Comparison of ENCODE assay signal across 7 worm cellular contexts in genomic region chrIV:5665353-5665918, ce11.
TF ChIP-seq lines count a peak whose summit lies in the region.

No protein-coding gene starts in this region.

TF ChIP-seq in whole organism, L1 larva, 84 proteins besides CTCF, POLR2A, EP300 and RAD21 (continued from another document):
- TF ChIP-seq ztf-11 (tag; optimal IDR thresholded peaks at IDR 0.05; lab: Kevin White, UChicago) (no peak), efl-1 (optimal IDR thresholded peaks at IDR 0.05; lab: Kevin White, UChicago) (peak; percentile 14 to 46), efl-1 (GFP tag; optimal IDR thresholded peaks at IDR 0.05 in 1 of 2; lab: Kevin White, UChicago) (peak in 1 of 2 experiments; percentile 5), ama-1 (optimal IDR thresholded peaks at IDR 0.05; lab: Kevin White, UChicago) (peak; percentile 5), mep-1 (tag; optimal IDR thresholded peaks at IDR 0.05; lab: Kevin White, UChicago) (peak; percentile 61), lin-35 (GFP tag; optimal IDR thresholded peaks at IDR 0.05; lab: Kevin White, UChicago) (peak; percentile 40 to 69), nhr-85 (tag; lab: Kevin White, UChicago) (peak; percentile 81), mdl-1 (tag; optimal IDR thresholded peaks at IDR 0.05; lab: Kevin White, UChicago) (peak in 1 of 2 experiments; percentile 54), hlh-17 (GFP tag; optimal IDR thresholded peaks at IDR 0.05; lab: Kevin White, UChicago; ENCODE audit: borderline replicate concordance) (no peak), nhr-71 (tag; optimal IDR thresholded peaks at IDR 0.05; lab: Kevin White, UChicago) (peak; percentile 63), nhr-20 (tag; optimal IDR thresholded peaks at IDR 0.05; lab: Kevin White, UChicago) (peak; percentile 49), lin-14 (GFP tag; optimal IDR thresholded peaks at IDR 0.05; lab: Kevin White, UChicago) (peak; percentile 85), C16A3.4 (tag; optimal IDR thresholded peaks at IDR 0.05; lab: Kevin White, UChicago) (peak; percentile 11), aly-2 (tag; optimal IDR thresholded peaks at IDR 0.05; lab: Kevin White, UChicago) (peak; percentile 12), nhr-237 (tag; optimal IDR thresholded peaks at IDR 0.05; lab: Kevin White, UChicago) (peak; percentile 8), ceh-82 (tag; optimal IDR thresholded peaks at IDR 0.05; lab: Kevin White, UChicago) (peak in 1 of 3 experiments; percentile 12), swsn-7 (tag; optimal IDR thresholded peaks at IDR 0.05; lab: Kevin White, UChicago) (peak; percentile 36), snpc-4 (tag; optimal IDR thresholded peaks at IDR 0.05; lab: Kevin White, UChicago) (peak; percentile 35)

TF ChIP-seq in whole organism, L2 larva, 48 proteins besides CTCF, POLR2A, EP300 and RAD21 (continued from another document and continues in another):
- no peak for TF ChIP-seq ceh-82 (tag; optimal IDR thresholded peaks at IDR 0.05; lab: Kevin White, UChicago)
- no peak for TF ChIP-seq nhr-6 (tag; optimal IDR thresholded peaks at IDR 0.05; lab: Kevin White, UChicago)
- TF ChIP-seq unc-55 (GFP tag; optimal IDR thresholded peaks at IDR 0.05; lab: Kevin White, UChicago) = peak; percentile 78
- no peak for TF ChIP-seq ceh-16 (tag; optimal IDR thresholded peaks at IDR 0.05; lab: Kevin White, UChicago)
- TF ChIP-seq nhr-10 (tag; optimal IDR thresholded peaks at IDR 0.05; lab: Kevin White, UChicago) = no peak
- peak; percentile 9 for TF ChIP-seq ztf-4 (tag; optimal IDR thresholded peaks at IDR 0.05; lab: Kevin White, UChicago)
- no peak for TF ChIP-seq mbf-1 (tag; optimal IDR thresholded peaks at IDR 0.05; lab: Kevin White, UChicago)
- no peak for TF ChIP-seq nhr-21 (tag; optimal IDR thresholded peaks at IDR 0.05; lab: Kevin White, UChicago)
- peak; percentile 4 for TF ChIP-seq lin-13 (GFP tag; optimal IDR thresholded peaks at IDR 0.05; lab: Kevin White, UChicago)
- TF ChIP-seq aly-2 (tag; optimal IDR thresholded peaks at IDR 0.05; lab: Kevin White, UChicago) = no peak
- no peak for TF ChIP-seq nhr-23 (tag; optimal IDR thresholded peaks at IDR 0.05; lab: Kevin White, UChicago)
- TF ChIP-seq peb-1 (tag; optimal IDR thresholded peaks at IDR 0.05; lab: Kevin White, UChicago) = no peak
- no peak for TF ChIP-seq nhr-12 (tag; optimal IDR thresholded peaks at IDR 0.05; lab: Kevin White, UChicago)
- TF ChIP-seq mdl-1 (tag; optimal IDR thresholded peaks at IDR 0.05; lab: Kevin White, UChicago) = no peak
- no peak for TF ChIP-seq alr-1 (tag; optimal IDR thresholded peaks at IDR 0.05; lab: Kevin White, UChicago)
- no peak for TF ChIP-seq sma-3 (GFP tag; optimal IDR thresholded peaks at IDR 0.05; lab: Kevin White, UChicago)
- TF ChIP-seq zag-1 (tag; optimal IDR thresholded peaks at IDR 0.05; lab: Kevin White, UChicago) = peak; percentile 4
- TF ChIP-seq blmp-1 (tag; optimal IDR thresholded peaks at IDR 0.05; lab: Kevin White, UChicago; ENCODE audit: insufficient read depth) = peak; percentile 15
- no peak for TF ChIP-seq gmeb-1 (tag; optimal IDR thresholded peaks at IDR 0.05; lab: Kevin White, UChicago)
- TF ChIP-seq unc-39 (tag; optimal IDR thresholded peaks at IDR 0.05; lab: Kevin White, UChicago) = no peak

TF ChIP-seq in whole organism, L3 larva, 47 proteins besides CTCF, POLR2A, EP300 and RAD21 (continued from another document):
- TF ChIP-seq elt-2 (tag; optimal IDR thresholded peaks at IDR 0.05; lab: Kevin White, UChicago) (peak; percentile 35), aly-2 (tag; optimal IDR thresholded peaks at IDR 0.05; lab: Kevin White, UChicago) (no peak), ZK546.5 (tag; optimal IDR thresholded peaks at IDR 0.05; lab: Kevin White, UChicago) (no peak), ama-1 (optimal IDR thresholded peaks at IDR 0.05; lab: Kevin White, UChicago) (peak; percentile 83), fkh-10 (GFP tag; optimal IDR thresholded peaks at IDR 0.05; lab: Kevin White, UChicago) (no peak), ztf-4 (tag; optimal IDR thresholded peaks at IDR 0.05; lab: Kevin White, UChicago) (peak; percentile 27), egl-27 (tag; optimal IDR thresholded peaks at IDR 0.05; lab: Kevin White, UChicago) (no peak), fos-1 (tag; optimal IDR thresholded peaks at IDR 0.05; lab: Kevin White, UChicago) (no peak), snpc-4 (tag; optimal IDR thresholded peaks at IDR 0.05; lab: Kevin White, UChicago) (peak; percentile 7), ceh-28 (tag; optimal IDR thresholded peaks at IDR 0.05; lab: Kevin White, UChicago) (no peak), lin-39 (tag; optimal IDR thresholded peaks at IDR 0.05; lab: Kevin White, UChicago) (peak; percentile 70), unc-39 (tag; optimal IDR thresholded peaks at IDR 0.05; lab: Kevin White, UChicago) (no peak), nhr-67 (tag; optimal IDR thresholded peaks at IDR 0.05; lab: Kevin White, UChicago) (no peak), nhr-25 (tag; optimal IDR thresholded peaks at IDR 0.05; lab: Kevin White, UChicago) (peak; percentile 92), ceh-82 (tag; optimal IDR thresholded peaks at IDR 0.05; lab: Kevin White, UChicago) (no peak), nhr-76 (tag; optimal IDR thresholded peaks at IDR 0.05; lab: Kevin White, UChicago) (no peak), tbx-2 (tag; optimal IDR thresholded peaks at IDR 0.05; lab: Kevin White, UChicago) (no peak), pha-4 (tag; optimal IDR thresholded peaks at IDR 0.05; lab: Kevin White, UChicago) (peak; percentile 11), nhr-28 (tag; optimal IDR thresholded peaks at IDR 0.05; lab: Kevin White, UChicago) (no peak), R02D3.7 (tag; optimal IDR thresholded peaks at IDR 0.05; lab: Kevin White, UChicago) (no peak)

TF ChIP-seq in whole organism, L4 larva, 104 proteins besides CTCF, POLR2A, EP300 and RAD21 (continued from another document and continues in another):
- TF ChIP-seq unc-62 (GFP tag; optimal IDR thresholded peaks at IDR 0.05 in 1 of 2; lab: Kevin White, UChicago) (peak in 1 of 2 experiments; percentile 24), unc-62 (tag; optimal IDR thresholded peaks at IDR 0.05; lab: Kevin White, UChicago) (no peak), daf-19 (GFP tag; conservative IDR thresholded peaks at IDR 0.05; lab: Robert Waterston, UW) (no peak), nhr-11 (tag; optimal IDR thresholded peaks at IDR 0.05; lab: Kevin White, UChicago) (peak; percentile 69), lim-7 (GFP tag; IDR thresholded peaks at IDR 0.05; lab: Robert Waterston, UW) (no peak; the same call in 1 of the 2 replicates), zip-2 (tag; optimal IDR thresholded peaks at IDR 0.05; lab: Kevin White, UChicago) (no peak), hlh-30 (tag; optimal IDR thresholded peaks at IDR 0.05; lab: Kevin White, UChicago; ENCODE audit: insufficient read depth) (peak; percentile 47), mes-2 (tag; optimal IDR thresholded peaks at IDR 0.05; lab: Kevin White, UChicago; ENCODE audit: poor library complexity, severe bottlenecking) (peak; percentile 37), hmg-1.1 (GFP tag; IDR thresholded peaks at IDR 0.05; lab: Robert Waterston, UW) (peak; percentile 53; the same call in 1 of the 2 replicates), nhr-237 (tag; optimal IDR thresholded peaks at IDR 0.05; lab: Kevin White, UChicago) (no peak), zag-1 (tag; optimal IDR thresholded peaks at IDR 0.05; lab: Kevin White, UChicago) (no peak), ztf-11 (tag; optimal IDR thresholded peaks at IDR 0.05; lab: Kevin White, UChicago) (no peak), unc-39 (tag; optimal IDR thresholded peaks at IDR 0.05; lab: Kevin White, UChicago) (no peak), daf-16 (GFP tag; optimal IDR thresholded peaks at IDR 0.05; lab: Kevin White, UChicago) (peak in 1 of 2 experiments; percentile 5), daf-16 (tag; optimal IDR thresholded peaks at IDR 0.05; lab: Kevin White, UChicago) (peak; percentile 15), hlh-11 (tag; optimal IDR thresholded peaks at IDR 0.05; lab: Kevin White, UChicago) (peak; percentile 81), ceh-28 (tag; optimal IDR thresholded peaks at IDR 0.05; lab: Kevin White, UChicago) (no peak), nhr-77 (tag; optimal IDR thresholded peaks at IDR 0.05; lab: Kevin White, UChicago) (no peak), Y48G9A.11 (GFP tag; IDR thresholded peaks at IDR 0.05; lab: Robert Waterston, UW) (no peak), saeg-2 (GFP tag; IDR thresholded peaks at IDR 0.05; lab: Robert Waterston, UW) (no peak)

TF ChIP-seq in whole organism, late embryonic, 69 proteins besides CTCF, POLR2A, EP300 and RAD21 (continued from another document):
- no peak for TF ChIP-seq pqm-1 (tag; optimal IDR thresholded peaks at IDR 0.05; lab: Kevin White, UChicago)
- no peak for TF ChIP-seq eyg-1 (tag; optimal IDR thresholded peaks at IDR 0.05; lab: Kevin White, UChicago)
- TF ChIP-seq unc-55 (GFP tag; optimal IDR thresholded peaks at IDR 0.05; lab: Kevin White, UChicago) = peak; percentile 73

TF ChIP-seq in whole organism, mixed stage, embryonic, 35 proteins besides CTCF, POLR2A, EP300 and RAD21 (continued from another document):
- TF ChIP-seq mep-1 (tag; optimal IDR thresholded peaks at IDR 0.05; lab: Kevin White, UChicago) (peak; percentile 3), nhr-237 (tag; optimal IDR thresholded peaks at IDR 0.05; lab: Kevin White, UChicago) (peak; percentile 4), flh-1 (GFP tag; optimal IDR thresholded peaks at IDR 0.05; lab: Kevin White, UChicago) (no peak), cnd-1 (tag; optimal IDR thresholded peaks at IDR 0.05; lab: Kevin White, UChicago) (peak; percentile 61), nhr-28 (tag; optimal IDR thresholded peaks at IDR 0.05; lab: Kevin White, UChicago) (no peak), hlh-1 (tag; optimal IDR thresholded peaks at IDR 0.05; lab: Kevin White, UChicago) (peak; percentile 49), blmp-1 (tag; optimal IDR thresholded peaks at IDR 0.05; lab: Kevin White, UChicago) (no peak), nhr-76 (tag; optimal IDR thresholded peaks at IDR 0.05; lab: Kevin White, UChicago) (no peak), mls-2 (tag; optimal IDR thresholded peaks at IDR 0.05; lab: Kevin White, UChicago) (no peak), M03D4.4 (tag; optimal IDR thresholded peaks at IDR 0.05; lab: Kevin White, UChicago) (no peak), mab-5 (tag; optimal IDR thresholded peaks at IDR 0.05; lab: Kevin White, UChicago) (no peak)

TF ChIP-seq in whole organism, young adult, 124 proteins besides CTCF, POLR2A, EP300 and RAD21 (continued from another document and continues in another):
- TF ChIP-seq ekl-4 (GFP tag; IDR thresholded peaks at IDR 0.05; lab: Robert Waterston, UW) (peak; percentile 53; the same call in 1 of the 2 replicates), unc-62 (GFP tag; optimal IDR thresholded peaks at IDR 0.05; lab: Kevin White, UChicago) (no peak), F49E8.2 (tag; optimal IDR thresholded peaks at IDR 0.05; lab: Kevin White, UChicago; ENCODE audit: insufficient read depth) (no peak), F33H1.4 (GFP tag; IDR thresholded peaks at IDR 0.05; lab: Robert Waterston, UW) (no peak), attf-6 (GFP tag; IDR thresholded peaks at IDR 0.05; lab: Robert Waterston, UW) (no peak), pha-4 (tag; optimal IDR thresholded peaks at IDR 0.05; lab: Kevin White, UChicago) (no peak), let-607 (tag; optimal IDR thresholded peaks at IDR 0.05; lab: Kevin White, UChicago) (no peak), F52B5.7 (tag; optimal IDR thresholded peaks at IDR 0.05; lab: Kevin White, UChicago) (no peak), madf-3 (GFP tag; IDR thresholded peaks at IDR 0.05; lab: Robert Waterston, UW) (no peak), fkh-3 (tag; optimal IDR thresholded peaks at IDR 0.05; lab: Kevin White, UChicago) (no peak), Y79H2A.3 (GFP tag; conservative IDR thresholded peaks at IDR 0.05; lab: Robert Waterston, UW) (no peak), F37B4.10 (GFP tag; IDR thresholded peaks at IDR 0.05; lab: Robert Waterston, UW) (no peak), efl-1 (GFP tag; optimal IDR thresholded peaks at IDR 0.05; lab: Kevin White, UChicago) (peak; percentile 11), nfya-1 (tag; optimal IDR thresholded peaks at IDR 0.05; lab: Kevin White, UChicago; ENCODE audit: borderline replicate concordance, insufficient read depth) (no peak), F22D6.2 (tag; optimal IDR thresholded peaks at IDR 0.05; lab: Kevin White, UChicago) (no peak), snpc-1.3 (tag; optimal IDR thresholded peaks at IDR 0.05; lab: Kevin White, UChicago; ENCODE audit: insufficient read depth) (no peak), T07F8.4 (tag; optimal IDR thresholded peaks at IDR 0.05; lab: Kevin White, UChicago) (no peak), cebp-1 (GFP tag; IDR thresholded peaks at IDR 0.05; lab: Robert Waterston, UW) (peak; percentile 96), cebp-1 (tag; optimal IDR thresholded peaks at IDR 0.05; lab: Kevin White, UChicago) (peak; percentile 98), B0035.1 (tag; optimal IDR thresholded peaks at IDR 0.05; lab: Kevin White, UChicago) (no peak), egl-44 (GFP tag; IDR thresholded peaks at IDR 0.05; lab: Robert Waterston, UW) (no peak), nhr-80 (tag; optimal IDR thresholded peaks at IDR 0.05; lab: Kevin White, UChicago) (no peak), atf-7 (tag; optimal IDR thresholded peaks at IDR 0.05; lab: Kevin White, UChicago) (peak; percentile 11), lin-26 (GFP tag; IDR thresholded peaks at IDR 0.05; lab: Robert Waterston, UW) (0 out of 2 replicates have a peak, but pooled peaks have one; percentile 13), snpc-3.4 (tag; optimal IDR thresholded peaks at IDR 0.05; lab: Kevin White, UChicago) (no peak), K12H6.12 (tag; optimal IDR thresholded peaks at IDR 0.05; lab: Kevin White, UChicago) (peak; percentile 46), sdz-38 (tag; optimal IDR thresholded peaks at IDR 0.05; lab: Kevin White, UChicago) (no peak), hrde-1 (tag; optimal IDR thresholded peaks at IDR 0.05; lab: Kevin White, UChicago; ENCODE audit: borderline replicate concordance) (no peak), nhr-179 (tag; optimal IDR thresholded peaks at IDR 0.05; lab: Kevin White, UChicago) (no peak), somi-1 (GFP tag; optimal IDR thresholded peaks at IDR 0.05; lab: Kevin White, UChicago) (no peak), xnd-1 (tag; optimal IDR thresholded peaks at IDR 0.05; lab: Kevin White, UChicago) (no peak), dox-1 (GFP tag; IDR thresholded peaks at IDR 0.05; lab: Robert Waterston, UW) (peak; percentile 48), snpc-4 (GFP tag; optimal IDR thresholded peaks at IDR 0.05; lab: Kevin White, UChicago) (no peak), snpc-4 (tag; optimal IDR thresholded peaks at IDR 0.05; lab: Kevin White, UChicago) (peak in 1 of 4 experiments; percentile 67), B0261.1 (tag; optimal IDR thresholded peaks at IDR 0.05; lab: Kevin White, UChicago) (no peak), ceh-27 (GFP tag; optimal IDR thresholded peaks at IDR 0.05; lab: Kevin White, UChicago) (peak; percentile 3), Y95B8A.8 (GFP tag; IDR thresholded peaks at IDR 0.05; lab: Robert Waterston, UW) (0 out of 2 replicates have a peak, but pooled peaks have one; percentile 12), F57A8.1 (GFP tag; optimal IDR thresholded peaks at IDR 0.05; lab: Kevin White, UChicago) (no peak), sea-2 (GFP tag; IDR thresholded peaks at IDR 0.05; lab: Robert Waterston, UW) (no peak), madf-6 (GFP tag; IDR thresholded peaks at IDR 0.05; lab: Robert Waterston, UW) (no peak), B0019.2 (GFP tag; conservative IDR thresholded peaks at IDR 0.05; lab: Robert Waterston, UW) (no peak), ztf-6 (GFP tag; IDR thresholded peaks at IDR 0.05; lab: Robert Waterston, UW) (no peak), hsf-1 (GFP tag; IDR thresholded peaks at IDR 0.05; lab: Robert Waterston, UW) (0 out of 2 replicates have a peak, but pooled peaks have one; percentile 44), akir-1 (GFP tag; optimal IDR thresholded peaks at IDR 0.05; lab: Kevin White, UChicago) (no peak), ceh-91 (GFP tag; IDR thresholded peaks at IDR 0.05; lab: Robert Waterston, UW) (no peak), pbrm-1 (GFP tag; IDR thresholded peaks at IDR 0.05; lab: Robert Waterston, UW) (0 out of 2 replicates have a peak, but pooled peaks have one; percentile 30), zfh-2 (GFP tag; conservative IDR thresholded peaks at IDR 0.05; lab: Robert Waterston, UW) (no peak), lin-35 (GFP tag; optimal IDR thresholded peaks at IDR 0.05; lab: Kevin White, UChicago) (no peak), bed-2 (GFP tag; IDR thresholded peaks at IDR 0.05; lab: Robert Waterston, UW) (no peak), ceh-40 (GFP tag; IDR thresholded peaks at IDR 0.05; lab: Robert Waterston, UW) (no peak), lsl-1 (GFP tag; optimal IDR thresholded peaks at IDR 0.05; lab: Kevin White, UChicago) (no peak), dpl-1 (GFP tag; optimal IDR thresholded peaks at IDR 0.05; lab: Kevin White, UChicago) (no peak)
